Fruit fly (Drosophila melanogaster) Kc167 (cell line): ENCODE measurements around the gene CAH16.

ENCODE experiments used
- Sin3A ChIP-seq: fragments of >200 bp; optimal IDR thresholded peaks from 2 replicates; lab custom pipeline; 2018; ENCODE audit warnings: missing external identifiers
- h ChIP-seq: fragments of >200 bp; optimal IDR thresholded peaks from 3 replicates; lab custom pipeline; 2018; ENCODE audit warnings: missing external identifiers
- psq ChIP-seq: fragments of >200 bp; optimal IDR thresholded peaks from 2 replicates; lab custom pipeline; 2017; ENCODE audit warnings: missing external identifiers
- ttk ChIP-seq: sonication (Bioruptor generic); optimal IDR thresholded peaks from 2 replicates; lab custom pipeline; 2017; ENCODE audit warnings: missing external identifiers

- no peak for TF ChIP-seq ttk (lab: Kevin White, UChicago)
- TF ChIP-seq Sin3A (lab: Kevin White, UChicago), result no peak
- TF ChIP-seq psq (lab: Kevin White, UChicago), result no peak
- no peak for TF ChIP-seq h (lab: Kevin White, UChicago)
Measured at dm6 chr3R:31262298-31262697, 2.3 kb downstream of the CAH16 start, which contains the start of gene CAH5.
